Worm (Caenorhabditis elegans): ENCODE results near the gene hsp-4.

Gene hsp-4

ce11 chrII:7310023-7310422, 42.4 kb downstream of the hsp-4 start, which contains the start of the genes F45E12.5 and cnep-1:
Gene F45E12.5, minus strand, starts transcription at chrII:7310115.
Gene cnep-1, plus strand, starts transcription at chrII:7310348.
- TF ChIP-seq attf-6 (GFP tag; IDR thresholded peaks at IDR 0.05), result no peak
- TF ChIP-seq ceh-58 (GFP tag; IDR thresholded peaks at IDR 0.05), result no peak
- no peak for TF ChIP-seq C17E4.6 (GFP tag; IDR thresholded peaks at IDR 0.05)
- no peak for TF ChIP-seq T26A5.8 (tag; optimal IDR thresholded peaks at IDR 0.05)
- no peak for TF ChIP-seq F22D6.2 (tag; optimal IDR thresholded peaks at IDR 0.05)
- no peak for TF ChIP-seq F57A8.1 (GFP tag; optimal IDR thresholded peaks at IDR 0.05)
- no peak for TF ChIP-seq D2030.7 (GFP tag; IDR thresholded peaks at IDR 0.05)
- no peak for TF ChIP-seq Y53F4B.3 (GFP tag; IDR thresholded peaks at IDR 0.05)
- TF ChIP-seq mcd-1 (GFP tag; IDR thresholded peaks at IDR 0.05), result no peak
- no peak for TF ChIP-seq T07F8.4 (tag; optimal IDR thresholded peaks at IDR 0.05)
- TF ChIP-seq ZK185.1 (tag; optimal IDR thresholded peaks at IDR 0.05; ENCODE audit: poor library complexity, severe bottlenecking), result no peak
- no peak for TF ChIP-seq ceh-79 (tag; optimal IDR thresholded peaks at IDR 0.05)
- no peak for TF ChIP-seq lag-1 (GFP tag; IDR thresholded peaks at IDR 0.05)

ce11 chrII:7305558-7305957, 46.9 kb downstream of the hsp-4 start, which contains the start of gene brf-1:
Gene brf-1, plus strand, starts transcription at chrII:7305858.
- TF ChIP-seq aptf-3 (GFP tag; IDR thresholded peaks at IDR 0.05) (no peak), ztf-28 (GFP tag; IDR thresholded peaks at IDR 0.05) (no peak), ceh-91 (GFP tag; IDR thresholded peaks at IDR 0.05) (no peak), ccch-3 (GFP tag; optimal IDR thresholded peaks at IDR 0.05) (no peak), zfh-2 (GFP tag; conservative IDR thresholded peaks at IDR 0.05) (no peak), sdz-38 (tag; optimal IDR thresholded peaks at IDR 0.05) (no peak), Y67H2A.10 (GFP tag; conservative IDR thresholded peaks at IDR 0.05) (no peak), hlh-12 (tag; optimal IDR thresholded peaks at IDR 0.05) (no peak), athp-1 (tag; optimal IDR thresholded peaks at IDR 0.05) (no peak), egrh-3 (GFP tag; IDR thresholded peaks at IDR 0.05) (no peak), bed-2 (GFP tag; IDR thresholded peaks at IDR 0.05) (no peak), F33H1.4 (GFP tag; IDR thresholded peaks at IDR 0.05) (no peak), ama-1 (optimal IDR thresholded peaks at IDR 0.05) (no peak), ama-1 (GFP tag; optimal IDR thresholded peaks at IDR 0.05) (no peak), F39B2.1 (GFP tag; IDR thresholded peaks at IDR 0.05) (no peak), mes-4 (tag; optimal IDR thresholded peaks at IDR 0.05) (no peak), rpc-1 (optimal IDR thresholded peaks at IDR 0.05) (no peak), rpc-1 (tag; optimal IDR thresholded peaks at IDR 0.05) (no peak), efl-1 (GFP tag; optimal IDR thresholded peaks at IDR 0.05) (no peak), pha-4 (tag; optimal IDR thresholded peaks at IDR 0.05) (no peak), B0336.3 (GFP tag; IDR thresholded peaks at IDR 0.05) (no peak), lin-40 (tag; optimal IDR thresholded peaks at IDR 0.05) (no peak)

ce11 chrII:7301670-7302151, 50.7 kb downstream of the hsp-4 start, which contains the start of gene cul-4:
Gene cul-4, plus strand, starts transcription at chrII:7302101.
- TF ChIP-seq tbp1 (GFP tag; optimal IDR thresholded peaks at IDR 0.05) (peak; percentile 68), hmg-1.2 (GFP tag; IDR thresholded peaks at IDR 0.05) (peak; percentile 85), B0019.2 (GFP tag; conservative IDR thresholded peaks at IDR 0.05) (no peak), T07F8.4 (tag; optimal IDR thresholded peaks at IDR 0.05) (no peak), ztf-6 (GFP tag; IDR thresholded peaks at IDR 0.05) (no peak), lsl-1 (GFP tag; optimal IDR thresholded peaks at IDR 0.05) (peak; percentile 94), athp-1 (tag; optimal IDR thresholded peaks at IDR 0.05) (no peak), let-526 (GFP tag; IDR thresholded peaks at IDR 0.05) (no peak), dox-1 (GFP tag; IDR thresholded peaks at IDR 0.05) (peak; percentile 90), C17E4.6 (GFP tag; IDR thresholded peaks at IDR 0.05) (no peak), egl-18 (GFP tag; IDR thresholded peaks at IDR 0.05) (no peak), bed-2 (GFP tag; IDR thresholded peaks at IDR 0.05) (no peak), ztf-26 (tag; optimal IDR thresholded peaks at IDR 0.05) (no peak), ztf-18 (tag; optimal IDR thresholded peaks at IDR 0.05) (peak; percentile 98), Y56A3A.18 (GFP tag; IDR thresholded peaks at IDR 0.05) (0 out of 2 replicates have a peak, but pooled peaks have one; percentile 50), mcd-1 (GFP tag; IDR thresholded peaks at IDR 0.05) (peak; percentile 86), nhr-27 (tag; optimal IDR thresholded peaks at IDR 0.05) (no peak), cebp-1 (GFP tag; IDR thresholded peaks at IDR 0.05) (no peak), cebp-1 (tag; optimal IDR thresholded peaks at IDR 0.05) (no peak), madf-10 (tag; optimal IDR thresholded peaks at IDR 0.05) (no peak)

Measured in whole organism, young adult.